Fruit fly (Drosophila melanogaster): ENCODE results near the gene Arr2.

Gene Arr2

dm6 chr3L:8667809-8668593, 19.3 kb upstream of the Arr2 start (continued):
- TF ChIP-seq CG34224 (GFP tag; IDR thresholded peaks at IDR 0.05; ENCODE audit: partially characterized antibody) (no peak), ham (GFP tag; IDR thresholded peaks at IDR 0.05) (no peak), ATbp (GFP tag; optimal IDR thresholded peaks at IDR 0.05) (peak; percentile 22), CG12236 (GFP tag; optimal IDR thresholded peaks at IDR 0.05) (no peak), Eip74EF (GFP tag; optimal IDR thresholded peaks at IDR 0.05) (peak in 1 of 2 experiments; percentile 8), Dad (GFP tag; optimal IDR thresholded peaks at IDR 0.05) (no peak), ind (GFP tag; optimal IDR thresholded peaks at IDR 0.05) (no peak), CG6791 (GFP tag; IDR thresholded peaks at IDR 0.05; ENCODE audit: partially characterized antibody) (no peak), odd (GFP tag; optimal IDR thresholded peaks at IDR 0.05) (no peak), Mrtf (GFP tag; IDR thresholded peaks at IDR 0.05) (no peak), CG32767 (GFP tag; IDR thresholded peaks at IDR 0.05) (0 out of 2 replicates have a peak, but pooled peaks have one; percentile 13), CG4854 (GFP tag; optimal IDR thresholded peaks at IDR 0.05) (no peak), nerfin-2 (GFP tag; IDR thresholded peaks at IDR 0.05; ENCODE audit: partially characterized antibody) (no peak), MESR4 (GFP tag; optimal IDR thresholded peaks at IDR 0.05) (no peak), CG30020 (tag; optimal IDR thresholded peaks at IDR 0.05) (no peak), tap (tag; optimal IDR thresholded peaks at IDR 0.05) (no peak), cg (GFP tag; optimal IDR thresholded peaks at IDR 0.05) (no peak), unpg (GFP tag; optimal IDR thresholded peaks at IDR 0.05) (peak; percentile 53), YL-1 (GFP tag; optimal IDR thresholded peaks at IDR 0.05) (no peak), CG12769 (tag; optimal IDR thresholded peaks at IDR 0.05) (no peak), CG10209 (GFP tag; optimal IDR thresholded peaks at IDR 0.05) (peak; percentile 13), CG6254 (GFP tag; optimal IDR thresholded peaks at IDR 0.05) (peak; percentile 26), croc (GFP tag; conservative IDR thresholded peaks at IDR 0.05) (0 out of 3 replicates have a peak, but pooled peaks have one; percentile 29), grn (GFP tag; optimal IDR thresholded peaks at IDR 0.05) (no peak), insv (GFP tag; optimal IDR thresholded peaks at IDR 0.05) (no peak), stwl (tag; optimal IDR thresholded peaks at IDR 0.05) (no peak), CG17568 (GFP tag; optimal IDR thresholded peaks at IDR 0.05) (peak; percentile 4), CG2875 (GFP tag; optimal IDR thresholded peaks at IDR 0.05) (no peak), Atf-2 (GFP tag; optimal IDR thresholded peaks at IDR 0.05) (no peak), her (GFP tag; optimal IDR thresholded peaks at IDR 0.05) (no peak), lola (GFP tag; optimal IDR thresholded peaks at IDR 0.05) (peak in 1 of 3 experiments; percentile 63), CG10321 (GFP tag; IDR thresholded peaks at IDR 0.05) (no peak), CG16813 (GFP tag; IDR thresholded peaks at IDR 0.05; ENCODE audit: partially characterized antibody) (no peak), Hey (tag; optimal IDR thresholded peaks at IDR 0.05) (no peak), Aef1 (GFP tag; IDR thresholded peaks at IDR 0.05) (no peak), slp2 (GFP tag; optimal IDR thresholded peaks at IDR 0.05) (no peak), CG2202 (tag; optimal IDR thresholded peaks at IDR 0.05) (peak; percentile 31), CG33557 (GFP tag; optimal IDR thresholded peaks at IDR 0.05) (peak; percentile 51), jumu (GFP tag; optimal IDR thresholded peaks at IDR 0.05) (no peak), tin (GFP tag; optimal IDR thresholded peaks at IDR 0.05) (no peak), otp (GFP tag; IDR thresholded peaks at IDR 0.05) (no peak), CG8281 (tag; optimal IDR thresholded peaks at IDR 0.05) (no peak), CG15514 (GFP tag; optimal IDR thresholded peaks at IDR 0.05) (no peak), Dek (tag; optimal IDR thresholded peaks at IDR 0.05) (no peak), CG13894 (tag; optimal IDR thresholded peaks at IDR 0.05) (no peak), h (optimal IDR thresholded peaks at IDR 0.05) (no peak), Camta (GFP tag; optimal IDR thresholded peaks at IDR 0.05) (no peak), ac (GFP tag; optimal IDR thresholded peaks at IDR 0.05) (no peak)

All from whole organism, embryonic.